Fruit fly (Drosophila melanogaster) whole organism, embryonic: ENCODE data around the gene CG9114.

Experiments
- Blimp-1 ChIP-seq: fragments of 200-800 bp; sonication (Bioruptor generic); optimal IDR thresholded peaks from 3 replicates; lab custom pipeline; 2018; ENCODE audit warnings: missing biosample characterization, missing genetic modification characterization, mild to moderate bottlenecking, moderate library complexity, missing genetic modification reagents
- CG12391 ChIP-seq: fragments of 200-800 bp; sonication (Bioruptor generic); optimal IDR thresholded peaks from 3 replicates; lab custom pipeline; 2018; ENCODE audit warnings: missing biosample characterization, mild to moderate bottlenecking, missing genetic modification characterization, moderate library complexity
- CG12744 ChIP-seq: fragments of 200-800 bp; sonication (Bioruptor generic); optimal IDR thresholded peaks from 2 replicates; lab custom pipeline; 2016; ENCODE audit warnings: missing biosample characterization, missing genetic modification characterization
- CG1529 ChIP-seq: fragments of 200-800 bp; sonication (Bioruptor generic); optimal IDR thresholded peaks from 3 replicates; lab custom pipeline; 2018; ENCODE audit warnings: missing biosample characterization, missing genetic modification characterization
- CG15601 ChIP-seq: fragments of 200-800 bp; sonication (Bioruptor generic); optimal IDR thresholded peaks from 3 replicates; lab custom pipeline; 2019; ENCODE audit warnings: missing biosample characterization, mild to moderate bottlenecking, missing genetic modification characterization, moderate library complexity
- CG16779 ChIP-seq: fragments of 200-800 bp; sonication (Bioruptor generic); IDR thresholded peaks from 2 replicates; pipeline ENCODE4 v1.3.6; 2022; ENCODE audit warnings: missing biosample characterization, missing genetic modification characterization
- CG17361 ChIP-seq: fragments of 200-800 bp; sonication (Bioruptor generic); IDR thresholded peaks from 3 replicates; pipeline ENCODE4 v1.3.6; 2022; ENCODE audit warnings: missing biosample characterization, missing genetic modification characterization
- CG17829 ChIP-seq: fragments of 200-800 bp; optimal IDR thresholded peaks from 2 replicates; lab custom pipeline; 2019; ENCODE audit warnings: missing biosample characterization, mild to moderate bottlenecking, missing genetic modification characterization, moderate library complexity
- CG1792 ChIP-seq: fragments of 200-800 bp; sonication (Bioruptor generic); optimal IDR thresholded peaks from 2 replicates; lab custom pipeline; 2016; ENCODE audit warnings: missing biosample characterization, missing genetic modification characterization
- CG18262 ChIP-seq: fragments of 200-800 bp; optimal IDR thresholded peaks from 3 replicates; lab custom pipeline; 2019; ENCODE audit warnings: missing biosample characterization, mild to moderate bottlenecking, missing genetic modification characterization, moderate library complexity
- CG2120 ChIP-seq: fragments of 200-800 bp; sonication (Bioruptor generic); optimal IDR thresholded peaks from 3 replicates; lab custom pipeline; 2016; ENCODE audit warnings: missing biosample characterization, missing genetic modification characterization
- CG2712 ChIP-seq: fragments of 200-800 bp; optimal IDR thresholded peaks from 3 replicates; lab custom pipeline; 2019; ENCODE audit warnings: missing biosample characterization, mild to moderate bottlenecking, missing genetic modification characterization, moderate library complexity
- CG31224 ChIP-seq: fragments of 200-800 bp; sonication (Bioruptor generic); IDR thresholded peaks from 2 replicates; pipeline ENCODE4 v1.3.6; 2022; ENCODE audit warnings: missing biosample characterization, missing genetic modification characterization
- CG4730 ChIP-seq: fragments of 200-800 bp; sonication (Bioruptor generic); IDR thresholded peaks from 2 replicates; pipeline ENCODE4 v1.3.6; 2022; ENCODE audit warnings: missing biosample characterization, missing genetic modification characterization
- CG4854 ChIP-seq: fragments of 200-800 bp; sonication (Bioruptor generic); optimal IDR thresholded peaks from 2 replicates; lab custom pipeline; 2016; ENCODE audit warnings: missing biosample characterization, missing genetic modification characterization, inconsistent platforms
- CG5180 ChIP-seq: fragments of 200-800 bp; sonication (Bioruptor generic); optimal IDR thresholded peaks from 3 replicates; lab custom pipeline; 2017; ENCODE audit warnings: missing biosample characterization, missing genetic modification characterization, mild to moderate bottlenecking, moderate library complexity, missing genetic modification reagents
- CG8281 ChIP-seq: fragments of 200-800 bp; sonication (Bioruptor generic); optimal IDR thresholded peaks from 2 replicates; lab custom pipeline; 2018; ENCODE audit warnings: missing biosample characterization, mild to moderate bottlenecking, missing genetic modification characterization, moderate library complexity
- CG8290 ChIP-seq, 3 experiments: fragments of 200-800 bp; sonication (Bioruptor generic); optimal IDR thresholded peaks; 2 replicates each; lab custom pipeline; 2016 to 2019; ENCODE audit warnings: missing biosample characterization in 3 of 3, missing genetic modification characterization in 3 of 3, mild to moderate bottlenecking in 2 of 3, moderate library complexity in 1 of 3
- Dfd ChIP-seq, 2 experiments: fragments of >200 bp; optimal IDR thresholded peaks; 2 replicates each; lab custom pipeline; 2017; ENCODE audit warnings: missing biosample characterization in 2 of 2, missing genetic modification characterization in 2 of 2
- Dip3 ChIP-seq: fragments of 200-800 bp; sonication (Bioruptor generic); optimal IDR thresholded peaks from 3 replicates; lab custom pipeline; 2016; ENCODE audit warnings: missing biosample characterization, missing genetic modification characterization
- Ets97D ChIP-seq: fragments of 200-800 bp; sonication (Bioruptor generic); optimal IDR thresholded peaks from 3 replicates; lab custom pipeline; 2016; ENCODE audit warnings: missing biosample characterization, missing genetic modification characterization
- Fer1 ChIP-seq: fragments of 200-800 bp; sonication (Bioruptor generic); optimal IDR thresholded peaks from 2 replicates; lab custom pipeline; 2017; ENCODE audit warnings: missing biosample characterization, mild to moderate bottlenecking, missing genetic modification characterization
- H2.0 ChIP-seq: fragments of 200-800 bp; sonication (Bioruptor generic); IDR thresholded peaks from 2 replicates; pipeline ENCODE4 v1.3.6; 2022; ENCODE audit warnings: missing biosample characterization, missing genetic modification characterization
- Hr39 ChIP-seq: fragments of >200 bp; optimal IDR thresholded peaks from 2 replicates; lab custom pipeline; 2017
- Myb ChIP-seq: fragments of 200-800 bp; sonication (Bioruptor generic); optimal IDR thresholded peaks from 2 replicates; lab custom pipeline; 2016; ENCODE audit warnings: missing biosample characterization, missing genetic modification characterization
- Optix ChIP-seq: fragments of 200-800 bp; sonication (Bioruptor generic); IDR thresholded peaks from 3 replicates; pipeline ENCODE4 v1.3.6; 2022; ENCODE audit warnings: missing biosample characterization, missing genetic modification characterization
- Pdp1 ChIP-seq, 2 experiments: fragments of 200-800 bp; sonication (Bioruptor generic); optimal IDR thresholded peaks; 3 replicates each; lab custom pipeline; 2016; ENCODE audit warnings: missing biosample characterization in 2 of 2, missing genetic modification characterization in 2 of 2, mild to moderate bottlenecking in 1 of 2, moderate library complexity in 1 of 2
- abd-A ChIP-seq: fragments of 200-800 bp; sonication (Bioruptor generic); optimal IDR thresholded peaks from 3 replicates; lab custom pipeline; 2019; ENCODE audit warnings: missing biosample characterization, mild to moderate bottlenecking, missing genetic modification characterization, moderate library complexity
- bcd ChIP-seq: fragments of 200-800 bp; sonication (Bioruptor generic); optimal IDR thresholded peaks from 2 replicates; lab custom pipeline; 2017; ENCODE audit warnings: missing biosample characterization, mild to moderate bottlenecking, missing genetic modification characterization
- cad ChIP-seq: fragments of >200 bp; optimal IDR thresholded peaks from 2 replicates; lab custom pipeline; 2017; ENCODE audit warnings: missing biosample characterization, missing genetic modification characterization
- corto ChIP-seq: fragments of 200-800 bp; sonication (Bioruptor generic); optimal IDR thresholded peaks from 2 replicates; lab custom pipeline; 2016; ENCODE audit warnings: missing biosample characterization, mild to moderate bottlenecking, missing genetic modification characterization, moderate library complexity
- emc ChIP-seq: fragments of 200-800 bp; sonication (Bioruptor generic); optimal IDR thresholded peaks from 2 replicates; lab custom pipeline; 2016; ENCODE audit warnings: missing biosample characterization, missing genetic modification characterization
- en ChIP-seq: fragments of 200-800 bp; sonication (Bioruptor generic); optimal IDR thresholded peaks from 2 replicates; lab custom pipeline; 2016; ENCODE audit warnings: missing biosample characterization, missing genetic modification characterization
- eve ChIP-seq, 2 experiments: fragments of >200 bp; optimal IDR thresholded peaks; 2 replicates each; lab custom pipeline; 2017; ENCODE audit warnings: missing biosample characterization in 2 of 2, missing genetic modification characterization in 2 of 2
- gcm2 ChIP-seq: fragments of 200-800 bp; sonication (Bioruptor generic); optimal IDR thresholded peaks from 2 replicates; lab custom pipeline; 2016; ENCODE audit warnings: missing biosample characterization, missing genetic modification characterization
- ham ChIP-seq: fragments of 200-800 bp; sonication (Bioruptor generic); IDR thresholded peaks from 2 replicates; pipeline ENCODE4 v1.3.6; 2022; ENCODE audit warnings: missing biosample characterization, missing genetic modification characterization
- hbn ChIP-seq: fragments of 200-800 bp; sonication (Bioruptor generic); IDR thresholded peaks from 2 replicates; pipeline ENCODE4 v1.3.6; 2022; ENCODE audit warnings: missing biosample characterization, missing genetic modification characterization; ENCODE audit not compliant: partially characterized antibody
- kay ChIP-seq: fragments of 200-800 bp; sonication (Bioruptor generic); optimal IDR thresholded peaks from 2 replicates; lab custom pipeline; 2016; ENCODE audit warnings: missing biosample characterization, missing genetic modification characterization
- lilli ChIP-seq: fragments of 200-800 bp; sonication (Bioruptor generic); optimal IDR thresholded peaks from 3 replicates; lab custom pipeline; 2016; ENCODE audit warnings: missing biosample characterization, missing genetic modification characterization
- luna ChIP-seq: fragments of 200-800 bp; sonication (Bioruptor generic); optimal IDR thresholded peaks from 2 replicates; lab custom pipeline; 2016; ENCODE audit warnings: missing biosample characterization, missing genetic modification characterization
- nerfin-1 ChIP-seq: fragments of 200-800 bp; sonication (Bioruptor generic); optimal IDR thresholded peaks from 3 replicates; lab custom pipeline; 2019; ENCODE audit warnings: missing biosample characterization, mild to moderate bottlenecking, missing genetic modification characterization, moderate library complexity
- nerfin-2 ChIP-seq: fragments of 200-800 bp; sonication (Bioruptor generic); IDR thresholded peaks from 2 replicates; pipeline ENCODE4 v1.3.6; 2022; ENCODE audit warnings: missing biosample characterization, missing genetic modification characterization; ENCODE audit not compliant: partially characterized antibody
- nom ChIP-seq: fragments of 200-800 bp; sonication (Bioruptor generic); optimal IDR thresholded peaks from 2 replicates; lab custom pipeline; 2017; ENCODE audit warnings: missing biosample characterization, missing genetic modification characterization, mild to moderate bottlenecking, moderate library complexity, missing genetic modification reagents
- org-1 ChIP-seq: fragments of 200-800 bp; sonication (Bioruptor generic); optimal IDR thresholded peaks from 2 replicates; lab custom pipeline; 2017; ENCODE audit warnings: missing biosample characterization, missing genetic modification characterization
- pros ChIP-seq: fragments of 200-800 bp; sonication (Bioruptor generic); optimal IDR thresholded peaks from 3 replicates; lab custom pipeline; 2019; ENCODE audit warnings: missing biosample characterization, mild to moderate bottlenecking, missing genetic modification characterization, moderate library complexity
- tna ChIP-seq: fragments of 200-800 bp; sonication (Bioruptor generic); IDR thresholded peaks from 2 replicates; pipeline ENCODE4 v1.3.6; 2022; ENCODE audit warnings: missing biosample characterization, missing genetic modification characterization; ENCODE audit not compliant: partially characterized antibody
- twi ChIP-seq: fragments of 200-800 bp; optimal IDR thresholded peaks from 2 replicates; lab custom pipeline; 2019; ENCODE audit warnings: missing biosample characterization, mild to moderate bottlenecking, missing genetic modification characterization, moderate library complexity
- vnd ChIP-seq: fragments of 200-800 bp; sonication (Bioruptor generic); IDR thresholded peaks from 3 replicates; pipeline ENCODE4 v1.3.6; 2022; ENCODE audit warnings: missing biosample characterization, missing genetic modification characterization; ENCODE audit not compliant: partially characterized antibody
- wdn ChIP-seq: fragments of 200-800 bp; sonication (Bioruptor generic); IDR thresholded peaks from 2 replicates; pipeline ENCODE4 v1.3.6; 2022; ENCODE audit warnings: missing biosample characterization, missing genetic modification characterization

The CG9114 gene

dm6 chrX:15312074-15312881, 20.7 kb downstream of the CG9114 start (continued):
- TF ChIP-seq corto = no peak
- TF ChIP-seq CG17829 (tag; lab: Kevin White, UChicago) = peak; percentile 1
- TF ChIP-seq ham (GFP tag; lab: Robert Waterston, UW) = no peak
- TF ChIP-seq CG5180 (GFP tag; lab: Kevin White, UChicago) = peak; percentile 10
- TF ChIP-seq CG4854 = no peak
- TF ChIP-seq Ets97D (GFP tag; lab: Kevin White, UChicago) = no peak
- TF ChIP-seq nerfin-2 (GFP tag; lab: Robert Waterston, UW) = no peak
- TF ChIP-seq CG2712 = peak; percentile 42
- peak; percentile 29 for TF ChIP-seq CG12391
- TF ChIP-seq Dip3 = no peak
- TF ChIP-seq cad (GFP tag; lab: Kevin White, UChicago) = no peak
- no peak for TF ChIP-seq CG15601 (tag; lab: Kevin White, UChicago)
- no peak for TF ChIP-seq nom
- TF ChIP-seq CG2120 = no peak
- TF ChIP-seq Pdp1 (GFP tag; optimal IDR thresholded peaks at IDR 0.05; lab: Kevin White, UChicago) = no peak
- no peak for TF ChIP-seq CG16779
- TF ChIP-seq Dfd (GFP tag; optimal IDR thresholded peaks at IDR 0.05; lab: Kevin White, UChicago) = peak in 1 of 2 experiments; percentile 61
- no peak for TF ChIP-seq CG12744 (GFP tag; lab: Kevin White, UChicago)
- no peak for TF ChIP-seq lilli (GFP tag; lab: Kevin White, UChicago)
- peak; percentile 2 for TF ChIP-seq Fer1
- no peak for TF ChIP-seq abd-A
- no peak for TF ChIP-seq gcm2
- 0 out of 2 replicates have a peak, but pooled peaks have one; percentile 9 for TF ChIP-seq CG4730
- TF ChIP-seq H2.0 (GFP tag; lab: Robert Waterston, UW) = no peak
- TF ChIP-seq Blimp-1 (GFP tag; lab: Kevin White, UChicago) = peak; percentile 3
- TF ChIP-seq CG8290 (GFP tag; optimal IDR thresholded peaks at IDR 0.05; lab: Kevin White, UChicago) = no peak
- TF ChIP-seq CG8290 (tag; optimal IDR thresholded peaks at IDR 0.05; lab: Kevin White, UChicago) = no peak
- no peak for TF ChIP-seq wdn (GFP tag; lab: Robert Waterston, UW)
- TF ChIP-seq pros (GFP tag; lab: Kevin White, UChicago) = no peak
- TF ChIP-seq twi (tag; lab: Kevin White, UChicago) = no peak
- no peak for TF ChIP-seq Optix (GFP tag; lab: Robert Waterston, UW)
- no peak for TF ChIP-seq nerfin-1 (tag; lab: Kevin White, UChicago)
- TF ChIP-seq eve (GFP tag; optimal IDR thresholded peaks at IDR 0.05; lab: Kevin White, UChicago) = no peak
- TF ChIP-seq vnd (GFP tag; lab: Robert Waterston, UW) = no peak
- TF ChIP-seq Hr39 (lab: Kevin White, UChicago) = peak; percentile 99
- no peak for TF ChIP-seq kay
- TF ChIP-seq CG17361 = peak; percentile 64
- no peak for TF ChIP-seq tna
- TF ChIP-seq hbn (GFP tag; lab: Robert Waterston, UW) = no peak
- TF ChIP-seq emc = no peak
- no peak for TF ChIP-seq CG8281 (tag; lab: Kevin White, UChicago)
- peak; percentile 43 for TF ChIP-seq bcd (GFP tag; lab: Kevin White, UChicago)
- no peak for TF ChIP-seq Myb (GFP tag; lab: Kevin White, UChicago)
- TF ChIP-seq luna = no peak
- TF ChIP-seq en (GFP tag; lab: Kevin White, UChicago) = no peak
- peak; percentile 53 for TF ChIP-seq CG18262 (tag; lab: Kevin White, UChicago)
- TF ChIP-seq org-1 = peak; percentile 35
- no peak for TF ChIP-seq CG31224 (GFP tag; lab: Robert Waterston, UW)
- TF ChIP-seq CG1529 (GFP tag; lab: Kevin White, UChicago) = no peak
- TF ChIP-seq CG1792 = no peak
